Worm (Caenorhabditis elegans) whole organism, early embryonic: ENCODE results near the gene C17F4.7.

Experiments used
- B0310.2 ChIP-seq: sonication (generic microtip); optimal IDR thresholded peaks from 2 replicates; lab custom pipeline; 2016; ENCODE audit warnings: mild to moderate bottlenecking, missing genetic modification characterization, missing compliant biosample characterization
- F13C5.2 ChIP-seq: sonication (generic microtip); optimal IDR thresholded peaks from 2 replicates; lab custom pipeline; 2017; ENCODE audit warnings: mild to moderate bottlenecking, missing genetic modification characterization, inconsistent platforms, missing compliant biosample characterization
- aly-1 ChIP-seq: sonication (generic microtip); optimal IDR thresholded peaks from 2 replicates; lab custom pipeline; 2016; ENCODE audit warnings: missing genetic modification characterization, missing compliant biosample characterization
- ama-1 ChIP-seq: fragments of 150-350 bp; optimal IDR thresholded peaks from 2 replicates; lab custom pipeline; 2014
- ceh-13 ChIP-seq: fragments of 200-800 bp; sonication (Bioruptor generic); optimal IDR thresholded peaks from 2 replicates; lab custom pipeline; 2018; ENCODE audit warnings: mild to moderate bottlenecking, missing genetic modification characterization, missing compliant biosample characterization
- ceh-36 ChIP-seq: sonication (generic microtip); optimal IDR thresholded peaks from 2 replicates; lab custom pipeline; 2016; ENCODE audit warnings: missing genetic modification characterization, inconsistent platforms, missing compliant biosample characterization
- ets-7 ChIP-seq: sonication (generic microtip); optimal IDR thresholded peaks from 2 replicates; lab custom pipeline; 2016; ENCODE audit warnings: missing genotype, missing genetic modification characterization, missing compliant biosample characterization
- flt-1 ChIP-seq: fragments of 200-800 bp; sonication (Bioruptor generic); IDR thresholded peaks from 2 replicates; pipeline ENCODE4 v1.3.6; 2022; ENCODE audit warnings: missing genetic modification characterization, missing compliant biosample characterization
- hmbx-1 ChIP-seq: sonication (generic microtip); optimal IDR thresholded peaks from 2 replicates; lab custom pipeline; 2016; ENCODE audit warnings: mild to moderate bottlenecking, missing genetic modification characterization, missing compliant biosample characterization
- hmg-4 ChIP-seq: fragments of 200-800 bp; sonication (Bioruptor generic); optimal IDR thresholded peaks from 2 replicates; lab custom pipeline; 2018; ENCODE audit warnings: mild to moderate bottlenecking, missing genetic modification characterization, missing compliant biosample characterization
- hnd-1 ChIP-seq: sonication (generic microtip); optimal IDR thresholded peaks from 2 replicates; lab custom pipeline; 2016; ENCODE audit warnings: missing genetic modification characterization, missing compliant biosample characterization
- pes-1 ChIP-seq: fragments of 200-800 bp; sonication (Bioruptor generic); IDR thresholded peaks from 2 replicates; pipeline ENCODE4 v1.3.6; 2022; ENCODE audit warnings: missing genetic modification reagents, missing genetic modification characterization, missing compliant biosample characterization
- scrt-1 ChIP-seq: fragments of 200-800 bp; sonication (Bioruptor generic); IDR thresholded peaks from 2 replicates; pipeline ENCODE4 v1.3.6; 2022; ENCODE audit warnings: missing genetic modification characterization, missing compliant biosample characterization
- sea-1 ChIP-seq: fragments of 200-800 bp; sonication (Bioruptor generic); conservative IDR thresholded peaks from 2 replicates; pipeline ENCODE4 v1.3.6; 2022; ENCODE audit warnings: missing genetic modification characterization, missing compliant biosample characterization
- tbx-11 ChIP-seq: fragments of 200-800 bp; sonication (Bioruptor generic); IDR thresholded peaks from 2 replicates; pipeline ENCODE4 v1.3.6; 2022; ENCODE audit warnings: missing genetic modification characterization, missing compliant biosample characterization
- tbx-37 ChIP-seq: fragments of 200-800 bp; sonication (Bioruptor generic); conservative IDR thresholded peaks from 2 replicates; pipeline ENCODE4 v1.3.6; 2022; ENCODE audit warnings: missing genetic modification reagents, missing genetic modification characterization, missing compliant biosample characterization
- tra-4 ChIP-seq: sonication (generic microtip); optimal IDR thresholded peaks from 2 replicates; lab custom pipeline; 2017; ENCODE audit warnings: missing genetic modification characterization, missing compliant biosample characterization

The C17F4.7 gene

ce11 chrII:3259254-3259653 lies 13.4 kb upstream of the C17F4.7 start, which contains the start of gene gcy-19:
Gene gcy-19 (minus strand): TSS chrII:3259354.
- no peak for TF ChIP-seq tra-4 (tag; lab: Kevin White, UChicago)
- TF ChIP-seq ets-7 (tag; lab: Kevin White, UChicago): no peak
- no peak for TF ChIP-seq hmg-4 (GFP tag; lab: Kevin White, UChicago)
- no peak for TF ChIP-seq pes-1 (GFP tag; lab: Robert Waterston, UW)
- no peak for TF ChIP-seq flt-1 (GFP tag; lab: Robert Waterston, UW)
- TF ChIP-seq tbx-37 (GFP tag; lab: Robert Waterston, UW): no peak
- TF ChIP-seq F13C5.2: no peak
- no peak for TF ChIP-seq aly-1 (tag; lab: Kevin White, UChicago)
- TF ChIP-seq ceh-36 (tag; lab: Kevin White, UChicago): no peak
- TF ChIP-seq B0310.2 (tag; lab: Kevin White, UChicago): no peak
- TF ChIP-seq tbx-11 (GFP tag; lab: Robert Waterston, UW): no peak

ce11 chrII:3251782-3252181 lies 6.0 kb upstream of the C17F4.7 start:
- TF ChIP-seq ets-7 (tag; lab: Kevin White, UChicago): no peak
- no peak for TF ChIP-seq pes-1 (GFP tag; lab: Robert Waterston, UW)
- TF ChIP-seq tbx-37 (GFP tag; lab: Robert Waterston, UW): no peak

- TF ChIP-seq ama-1 (lab: Kevin White, UChicago) (no peak), tbx-37 (GFP tag; lab: Robert Waterston, UW) (no peak), ceh-13 (GFP tag; lab: Kevin White, UChicago) (no peak), hnd-1 (tag; lab: Kevin White, UChicago) (no peak), B0310.2 (tag; lab: Kevin White, UChicago) (no peak), ets-7 (tag; lab: Kevin White, UChicago) (no peak), F13C5.2 (no peak), ceh-36 (tag; lab: Kevin White, UChicago) (no peak), scrt-1 (GFP tag; lab: Robert Waterston, UW) (no peak)
These were observed 4.4 kb upstream of the C17F4.7 start for ce11 chrII:3250195-3250594.

ce11 chrII:3249406-3249805 lies 3.6 kb upstream of the C17F4.7 start, which contains the start of gene clec-124:
Gene clec-124 (plus strand): TSS chrII:3249706.
- TF ChIP-seq F13C5.2 (no peak), tbx-37 (GFP tag; lab: Robert Waterston, UW) (no peak), scrt-1 (GFP tag; lab: Robert Waterston, UW) (no peak), ceh-13 (GFP tag; lab: Kevin White, UChicago) (no peak), tbx-11 (GFP tag; lab: Robert Waterston, UW) (no peak), aly-1 (tag; lab: Kevin White, UChicago) (no peak), ets-7 (tag; lab: Kevin White, UChicago) (no peak)

- TF ChIP-seq B0310.2 (tag; lab: Kevin White, UChicago) (no peak), aly-1 (tag; lab: Kevin White, UChicago) (no peak), ets-7 (tag; lab: Kevin White, UChicago) (no peak), ceh-13 (GFP tag; lab: Kevin White, UChicago) (no peak), flt-1 (GFP tag; lab: Robert Waterston, UW) (no peak), hmbx-1 (tag; lab: Kevin White, UChicago) (no peak), scrt-1 (GFP tag; lab: Robert Waterston, UW) (no peak), tra-4 (tag; lab: Kevin White, UChicago) (no peak), ama-1 (lab: Kevin White, UChicago) (no peak), F13C5.2 (no peak), tbx-37 (GFP tag; lab: Robert Waterston, UW) (no peak)
These were observed 2.4 kb upstream of the C17F4.7 start, which contains the start of the genes fbxc-50 and C17F4.2 for ce11 chrII:3248043-3248718. Gene fbxc-50 (minus strand): TSS chrII:3248123. Gene C17F4.2 (plus strand): TSS chrII:3248668.

ce11 chrII:3247556-3247955 lies 1.7 kb upstream of the C17F4.7 start:
- TF ChIP-seq F13C5.2 (no peak), tbx-11 (GFP tag; lab: Robert Waterston, UW) (no peak), ceh-36 (tag; lab: Kevin White, UChicago) (no peak), hmg-4 (GFP tag; lab: Kevin White, UChicago) (no peak), sea-1 (GFP tag; lab: Robert Waterston, UW) (no peak), aly-1 (tag; lab: Kevin White, UChicago) (no peak), flt-1 (GFP tag; lab: Robert Waterston, UW) (no peak), hnd-1 (tag; lab: Kevin White, UChicago) (no peak), hmbx-1 (tag; lab: Kevin White, UChicago) (no peak), ama-1 (lab: Kevin White, UChicago) (no peak)

ce11 chrII:3244758-3245157 lies 1.1 kb downstream of the C17F4.7 start:
- no peak for TF ChIP-seq scrt-1 (GFP tag; lab: Robert Waterston, UW)
- TF ChIP-seq tbx-37 (GFP tag; lab: Robert Waterston, UW): no peak
- no peak for TF ChIP-seq hmbx-1 (tag; lab: Kevin White, UChicago)
- no peak for TF ChIP-seq F13C5.2
- TF ChIP-seq sea-1 (GFP tag; lab: Robert Waterston, UW): no peak
- TF ChIP-seq aly-1 (tag; lab: Kevin White, UChicago): no peak
- TF ChIP-seq ama-1 (lab: Kevin White, UChicago): no peak
- no peak for TF ChIP-seq hnd-1 (tag; lab: Kevin White, UChicago)
